Worm (Caenorhabditis elegans): ENCODE measurements around the gene ZC196.5.

ZC196.5 gene

DNA sequence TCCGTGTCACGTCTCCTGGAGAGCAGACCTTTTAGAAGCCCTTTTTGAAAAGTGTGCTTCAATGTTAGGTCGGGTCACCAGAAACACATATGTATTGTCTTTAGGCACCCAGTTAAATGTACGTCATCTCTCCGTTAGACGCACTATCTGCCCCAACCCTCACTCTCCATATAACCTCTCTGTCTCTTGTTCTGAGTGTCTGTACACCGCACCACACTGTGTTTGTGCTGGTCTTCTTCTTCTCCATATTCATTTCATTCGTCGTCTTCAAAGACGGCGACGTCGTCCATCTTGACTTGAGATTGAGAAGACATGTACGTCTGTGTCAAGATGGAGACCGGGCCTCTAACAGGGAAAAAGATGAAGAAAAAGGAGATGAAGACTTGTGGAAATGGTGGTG, 52.9 kb downstream of the ZC196.5 start:
- TF ChIP-seq mef-2 (tag; optimal IDR thresholded peaks at IDR 0.05) (no peak), lin-14 (GFP tag; optimal IDR thresholded peaks at IDR 0.05) (peak; percentile 13), mdl-1 (tag; optimal IDR thresholded peaks at IDR 0.05) (no peak), mep-1 (tag; optimal IDR thresholded peaks at IDR 0.05) (peak; percentile 39), nhr-20 (tag; optimal IDR thresholded peaks at IDR 0.05) (peak; percentile 1)

Data from whole organism, L1 larva.